Worm (Caenorhabditis elegans): ENCODE results near the gene R05G6.10.
A peak's percentile ranks its signal among the peaks of the same experiment; 100 is the strongest.

ce11 chrIV:7512617-7513233 lies 29.6 kb downstream of the R05G6.10 start, which contains the start of the genes plc-4 and R05G6.4:
- TF ChIP-seq alr-1 (tag; optimal IDR thresholded peaks at IDR 0.05) (no peak), lsy-2 (tag; optimal IDR thresholded peaks at IDR 0.05) (peak in 1 of 2 experiments; percentile 55), ama-1 (optimal IDR thresholded peaks at IDR 0.05) (no peak), elt-3 (tag; optimal IDR thresholded peaks at IDR 0.05) (no peak), nhr-237 (tag; optimal IDR thresholded peaks at IDR 0.05) (no peak), nhr-6 (tag; optimal IDR thresholded peaks at IDR 0.05) (no peak)
